Fruit fly (Drosophila melanogaster): Measurements from ENCODE around the gene CG4572.

CG4572 gene

DNA sequence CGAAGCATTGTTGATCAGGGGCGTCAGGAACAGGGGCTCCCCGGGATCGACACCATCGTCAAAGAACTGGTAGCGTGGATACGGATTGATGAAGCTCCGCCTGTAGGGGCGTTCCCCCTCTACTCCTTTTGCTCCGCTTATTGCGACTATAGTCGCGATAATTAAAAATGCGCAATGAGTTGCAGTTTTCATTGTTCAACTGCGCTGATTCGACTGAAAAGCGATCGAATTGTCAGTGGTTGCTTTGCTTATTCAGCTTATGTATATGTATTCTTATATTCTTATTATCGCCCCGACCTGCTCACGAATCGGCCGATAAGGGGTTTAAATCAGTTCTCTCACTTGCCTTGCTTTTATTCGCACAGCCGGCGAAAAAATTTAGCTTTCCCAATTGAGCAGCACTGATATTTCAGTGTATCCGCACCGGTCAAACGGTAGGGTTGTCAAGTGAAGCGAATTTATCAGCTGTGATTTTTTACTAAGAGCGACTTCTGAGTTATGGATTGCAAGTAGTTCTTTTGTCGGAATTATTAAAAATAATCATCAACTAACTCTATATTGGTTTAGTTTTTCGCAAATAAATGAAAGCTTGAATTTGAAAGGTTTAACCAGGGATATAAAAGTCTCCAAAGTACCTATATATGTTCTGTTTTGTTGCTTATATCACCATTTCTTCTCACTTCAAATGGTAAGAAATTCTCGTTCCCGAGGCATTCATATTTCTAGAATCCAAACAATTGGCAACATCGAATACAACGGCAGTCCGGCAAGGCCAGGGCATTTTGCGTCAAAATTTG is at the start of gene CG4572, which contains the start of gene CG4686 (continued):
- TF ChIP-seq trem (tag; optimal IDR thresholded peaks at IDR 0.05) (peak; percentile 81), tup (GFP tag; optimal IDR thresholded peaks at IDR 0.05) (peak; percentile 36), Sox100B (GFP tag; optimal IDR thresholded peaks at IDR 0.05) (no peak), CG30020 (tag; optimal IDR thresholded peaks at IDR 0.05) (peak; percentile 68), Asciz (GFP tag; optimal IDR thresholded peaks at IDR 0.05) (peak; percentile 56), CG10565 (GFP tag; optimal IDR thresholded peaks at IDR 0.05) (no peak), Nf-YB (GFP tag; optimal IDR thresholded peaks at IDR 0.05) (peak; percentile 28), Side (GFP tag; optimal IDR thresholded peaks at IDR 0.05) (peak; percentile 75), HLH3B (GFP tag; IDR thresholded peaks at IDR 0.05) (peak; percentile 68), Meics (GFP tag; optimal IDR thresholded peaks at IDR 0.05) (peak; percentile 81), lab (GFP tag; optimal IDR thresholded peaks at IDR 0.05) (peak; percentile 80), Atf3 (GFP tag; optimal IDR thresholded peaks at IDR 0.05) (peak; percentile 55), oc (tag; optimal IDR thresholded peaks at IDR 0.05) (no peak), run (tag; optimal IDR thresholded peaks at IDR 0.05) (peak; percentile 28), D19B (GFP tag; optimal IDR thresholded peaks at IDR 0.05) (peak; percentile 56), CG14014 (GFP tag; IDR thresholded peaks at IDR 0.05) (peak; percentile 42; the same call in 1 of the 2 replicates), Sox102F (GFP tag; optimal IDR thresholded peaks at IDR 0.05) (peak; percentile 63), dimm (GFP tag; IDR thresholded peaks at IDR 0.05) (no peak), nerfin-1 (tag; optimal IDR thresholded peaks at IDR 0.05) (peak; percentile 85), CG10543 (GFP tag; optimal IDR thresholded peaks at IDR 0.05) (peak; percentile 83), CG11696 (GFP tag; IDR thresholded peaks at IDR 0.05) (no peak; the same call in none of the 2 replicates), NK7.1 (GFP tag; optimal IDR thresholded peaks at IDR 0.05) (no peak), CG18011 (GFP tag; optimal IDR thresholded peaks at IDR 0.05) (peak; percentile 64), scrt (GFP tag; optimal IDR thresholded peaks at IDR 0.05) (peak; percentile 55), Optix (GFP tag; IDR thresholded peaks at IDR 0.05) (no peak), CG4360 (GFP tag; IDR thresholded peaks at IDR 0.05) (no peak), salm (tag; optimal IDR thresholded peaks at IDR 0.05) (peak; percentile 48), ftz-f1 (GFP tag; optimal IDR thresholded peaks at IDR 0.05) (no peak), CG10274 (GFP tag; optimal IDR thresholded peaks at IDR 0.05) (peak; percentile 69), gt (GFP tag; IDR thresholded peaks at IDR 0.05) (peak; percentile 22; the same call in 1 of the 2 replicates), CG6765 (GFP tag; optimal IDR thresholded peaks at IDR 0.05) (peak; percentile 42), mld (GFP tag; IDR thresholded peaks at IDR 0.05; ENCODE audit: partially characterized antibody) (no peak), CG9727 (GFP tag; optimal IDR thresholded peaks at IDR 0.05) (peak; percentile 63), Sry-δ (GFP tag; optimal IDR thresholded peaks at IDR 0.05) (peak; percentile 55), CG1832 (GFP tag; optimal IDR thresholded peaks at IDR 0.05) (no peak), tll (GFP tag; optimal IDR thresholded peaks at IDR 0.05) (peak in 1 of 2 experiments; percentile 13), CG1233 (GFP tag; optimal IDR thresholded peaks at IDR 0.05) (peak; percentile 80), HLH54F (GFP tag; optimal IDR thresholded peaks at IDR 0.05) (peak; percentile 85), CG13123 (GFP tag; optimal IDR thresholded peaks at IDR 0.05) (peak; percentile 34), dpn (GFP tag; optimal IDR thresholded peaks at IDR 0.05) (peak; percentile 78 to 80), Hr3 (GFP tag; optimal IDR thresholded peaks at IDR 0.05) (peak; percentile 72), CG18619 (GFP tag; optimal IDR thresholded peaks at IDR 0.05) (peak; percentile 68), cato (GFP tag; optimal IDR thresholded peaks at IDR 0.05; ENCODE audit: borderline replicate concordance) (peak; percentile 10), dm (GFP tag; optimal IDR thresholded peaks at IDR 0.05) (peak; percentile 74), CG42726 (GFP tag; IDR thresholded peaks at IDR 0.05; ENCODE audit: partially characterized antibody) (no peak), unpg (GFP tag; optimal IDR thresholded peaks at IDR 0.05) (peak; percentile 68), CG11398 (GFP tag; optimal IDR thresholded peaks at IDR 0.05) (peak; percentile 62), toy (GFP tag; IDR thresholded peaks at IDR 0.05) (0 out of 2 replicates have a peak, but pooled peaks have one; percentile 5)
